Fruit fly (Drosophila melanogaster): Measurements from ENCODE around the gene CG42818.

The CG42818 gene

dm6 chr2L:16272730-16273129 is 31.0 kb downstream of the CG42818 start (continued):
- TF ChIP-seq scrt (GFP tag; optimal IDR thresholded peaks at IDR 0.05): peak; percentile 37
- peak in 1 of 2 experiments; percentile 10 for TF ChIP-seq insv (GFP tag; optimal IDR thresholded peaks at IDR 0.05)
- peak; percentile 2 for TF ChIP-seq nerfin-1 (tag; optimal IDR thresholded peaks at IDR 0.05)
- peak; percentile 51 for TF ChIP-seq abd-A (tag; optimal IDR thresholded peaks at IDR 0.05)
- TF ChIP-seq kah (GFP tag; optimal IDR thresholded peaks at IDR 0.05): peak; percentile 43
- TF ChIP-seq grau (tag; optimal IDR thresholded peaks at IDR 0.05): no peak
- peak; percentile 93 for TF ChIP-seq CG7745 (tag; optimal IDR thresholded peaks at IDR 0.05)
- TF ChIP-seq CG2889 (GFP tag; IDR thresholded peaks at IDR 0.05): no peak
- TF ChIP-seq Aef1 (GFP tag; IDR thresholded peaks at IDR 0.05): no peak
- no peak for TF ChIP-seq pnt (GFP tag; optimal IDR thresholded peaks at IDR 0.05)
- TF ChIP-seq MTF-1 (GFP tag; optimal IDR thresholded peaks at IDR 0.05; ENCODE audit: borderline replicate concordance): peak; percentile 63
- no peak for TF ChIP-seq Myb (GFP tag; optimal IDR thresholded peaks at IDR 0.05)
- peak; percentile 64 for TF ChIP-seq CG15601 (tag; optimal IDR thresholded peaks at IDR 0.05)
- TF ChIP-seq CG30403 (GFP tag; optimal IDR thresholded peaks at IDR 0.05): no peak
- TF ChIP-seq CG34422 (GFP tag; IDR thresholded peaks at IDR 0.05): peak; percentile 22; the same call in 1 of the 3 replicates
- TF ChIP-seq PHDP (tag; optimal IDR thresholded peaks at IDR 0.05): peak; percentile 52
- peak; percentile 62 for TF ChIP-seq fd64A (GFP tag; optimal IDR thresholded peaks at IDR 0.05)
- peak; percentile 75 for TF ChIP-seq CG18599 (GFP tag; optimal IDR thresholded peaks at IDR 0.05)
- TF ChIP-seq CG14014 (GFP tag; IDR thresholded peaks at IDR 0.05): peak; percentile 46; the same call in 1 of the 2 replicates
- TF ChIP-seq ham (GFP tag; IDR thresholded peaks at IDR 0.05): no peak
- peak; percentile 30 for TF ChIP-seq Max (GFP tag; optimal IDR thresholded peaks at IDR 0.05)
- peak; percentile 34 for TF ChIP-seq CG10431 (GFP tag; optimal IDR thresholded peaks at IDR 0.05)
- peak; percentile 12 for TF ChIP-seq Fer2 (tag; optimal IDR thresholded peaks at IDR 0.05)
- peak; percentile 46 for TF ChIP-seq caup (GFP tag; optimal IDR thresholded peaks at IDR 0.05; ENCODE audit: severe bottlenecking)
- peak; percentile 64 for TF ChIP-seq odd (GFP tag; optimal IDR thresholded peaks at IDR 0.05)
- TF ChIP-seq ci (GFP tag; IDR thresholded peaks at IDR 0.05): peak; percentile 72; the same call in 2 of the 3 replicates
- TF ChIP-seq CG18262 (tag; optimal IDR thresholded peaks at IDR 0.05): peak; percentile 16
- TF ChIP-seq schlank (tag; optimal IDR thresholded peaks at IDR 0.05): no peak
- TF ChIP-seq kni (GFP tag; optimal IDR thresholded peaks at IDR 0.05): peak; percentile 79
- TF ChIP-seq CG11723 (GFP tag; optimal IDR thresholded peaks at IDR 0.05): peak; percentile 24
- peak; percentile 68 for TF ChIP-seq CG4707 (GFP tag; optimal IDR thresholded peaks at IDR 0.05)
- peak; percentile 16 for TF ChIP-seq HmgZ (tag; optimal IDR thresholded peaks at IDR 0.05)
- TF ChIP-seq Meics (GFP tag; optimal IDR thresholded peaks at IDR 0.05): peak; percentile 50
- TF ChIP-seq nau (GFP tag; optimal IDR thresholded peaks at IDR 0.05): peak; percentile 75
- TF ChIP-seq ac (GFP tag; optimal IDR thresholded peaks at IDR 0.05): peak; percentile 19
- no peak for TF ChIP-seq peb (GFP tag; IDR thresholded peaks at IDR 0.05)
- peak; percentile 1 for TF ChIP-seq dmrt11E (tag; optimal IDR thresholded peaks at IDR 0.05)
- TF ChIP-seq bowl (GFP tag; IDR thresholded peaks at IDR 0.05): no peak
- peak; percentile 32; the same call in 1 of the 2 replicates for TF ChIP-seq Rfx (GFP tag; IDR thresholded peaks at IDR 0.05)
- TF ChIP-seq wek (GFP tag; optimal IDR thresholded peaks at IDR 0.05): peak; percentile 54
- TF ChIP-seq stwl (tag; optimal IDR thresholded peaks at IDR 0.05): no peak
- TF ChIP-seq CoRest (tag; optimal IDR thresholded peaks at IDR 0.05): peak; percentile 8
- TF ChIP-seq HLH3B (GFP tag; IDR thresholded peaks at IDR 0.05): peak; percentile 11; the same call in 1 of the 2 replicates
- peak in 1 of 2 experiments; percentile 34 for TF ChIP-seq bsh (GFP tag; optimal IDR thresholded peaks at IDR 0.05)
- peak; percentile 69 for TF ChIP-seq CG7987 (GFP tag; optimal IDR thresholded peaks at IDR 0.05)
- TF ChIP-seq Vsx1 (GFP tag; optimal IDR thresholded peaks at IDR 0.05): peak; percentile 71
- TF ChIP-seq chm (GFP tag; IDR thresholded peaks at IDR 0.05): peak; percentile 39; the same call in 1 of the 2 replicates
- 0 out of 2 replicates have a peak, but pooled peaks have one; percentile 7 for TF ChIP-seq wdn (GFP tag; IDR thresholded peaks at IDR 0.05)
- peak; percentile 6 for TF ChIP-seq kay (GFP tag; optimal IDR thresholded peaks at IDR 0.05)
